Fruit fly (Drosophila melanogaster): ENCODE measurements around the gene t-Grip91.

Gene t-Grip91

dm6 chr2L:15747394-15748260 lies 36.3 kb upstream of the t-Grip91 start, which contains the start of gene CycE (continued):
- TF ChIP-seq run (tag; optimal IDR thresholded peaks at IDR 0.05), result no peak
- no peak for TF ChIP-seq CG4854 (GFP tag; optimal IDR thresholded peaks at IDR 0.05)
- TF ChIP-seq ken (GFP tag; IDR thresholded peaks at IDR 0.05), result no peak
- no peak for TF ChIP-seq en (GFP tag; optimal IDR thresholded peaks at IDR 0.05)
- no peak for TF ChIP-seq CG7745 (tag; optimal IDR thresholded peaks at IDR 0.05)
- TF ChIP-seq CG42726 (GFP tag; IDR thresholded peaks at IDR 0.05; ENCODE audit: partially characterized antibody), result no peak
- no peak for TF ChIP-seq CG4424 (GFP tag; optimal IDR thresholded peaks at IDR 0.05)
- TF ChIP-seq CG31388 (GFP tag; optimal IDR thresholded peaks at IDR 0.05), result no peak
- no peak for TF ChIP-seq CG7928 (GFP tag; optimal IDR thresholded peaks at IDR 0.05)
- peak; percentile 2 for TF ChIP-seq HmgZ (tag; optimal IDR thresholded peaks at IDR 0.05)
- no peak for TF ChIP-seq jigr1 (GFP tag; IDR thresholded peaks at IDR 0.05)
- TF ChIP-seq aop (GFP tag; IDR thresholded peaks at IDR 0.05), result no peak
- TF ChIP-seq CG30431 (GFP tag; optimal IDR thresholded peaks at IDR 0.05), result no peak
- no peak for TF ChIP-seq CG32767 (GFP tag; IDR thresholded peaks at IDR 0.05)
- no peak for TF ChIP-seq dpn (GFP tag; optimal IDR thresholded peaks at IDR 0.05)
- peak; percentile 93; the same call in 1 of the 3 replicates for TF ChIP-seq CG34422 (GFP tag; IDR thresholded peaks at IDR 0.05)
- TF ChIP-seq CG15601 (tag; optimal IDR thresholded peaks at IDR 0.05), result no peak
- TF ChIP-seq ase (GFP tag; IDR thresholded peaks at IDR 0.05), result no peak
- no peak for TF ChIP-seq CG2120 (GFP tag; optimal IDR thresholded peaks at IDR 0.05)
- no peak for TF ChIP-seq tx (GFP tag; optimal IDR thresholded peaks at IDR 0.05)
- no peak for TF ChIP-seq CG10462 (GFP tag; optimal IDR thresholded peaks at IDR 0.05)
- no peak for TF ChIP-seq fru (optimal IDR thresholded peaks at IDR 0.05)
- no peak for TF ChIP-seq wdn (GFP tag; IDR thresholded peaks at IDR 0.05)
- TF ChIP-seq CG18764 (GFP tag; optimal IDR thresholded peaks at IDR 0.05), result no peak
- no peak for TF ChIP-seq gro (GFP tag; optimal IDR thresholded peaks at IDR 0.05)
- TF ChIP-seq ATbp (GFP tag; optimal IDR thresholded peaks at IDR 0.05), result no peak
- TF ChIP-seq dmrt11E (tag; optimal IDR thresholded peaks at IDR 0.05), result no peak
- no peak for TF ChIP-seq CG13775 (GFP tag; optimal IDR thresholded peaks at IDR 0.05)
- no peak for TF ChIP-seq vvl (GFP tag; IDR thresholded peaks at IDR 0.05)
- TF ChIP-seq Meics (GFP tag; optimal IDR thresholded peaks at IDR 0.05), result no peak
- TF ChIP-seq fd64A (GFP tag; optimal IDR thresholded peaks at IDR 0.05), result no peak
- TF ChIP-seq Chrac-16 (GFP tag; optimal IDR thresholded peaks at IDR 0.05), result no peak
- TF ChIP-seq Lhr (GFP tag; optimal IDR thresholded peaks at IDR 0.05), result no peak
- TF ChIP-seq CG1832 (GFP tag; optimal IDR thresholded peaks at IDR 0.05), result peak; percentile 22
- no peak for TF ChIP-seq ham (GFP tag; IDR thresholded peaks at IDR 0.05)
- no peak for TF ChIP-seq CG10147 (GFP tag; optimal IDR thresholded peaks at IDR 0.05)
- no peak for TF ChIP-seq Pdp1 (GFP tag; optimal IDR thresholded peaks at IDR 0.05)
- TF ChIP-seq btn (GFP tag; optimal IDR thresholded peaks at IDR 0.05), result no peak
- TF ChIP-seq ap (GFP tag; IDR thresholded peaks at IDR 0.05), result no peak
- no peak for TF ChIP-seq usp (GFP tag; optimal IDR thresholded peaks at IDR 0.05)
- TF ChIP-seq CG12236 (GFP tag; optimal IDR thresholded peaks at IDR 0.05), result no peak
- no peak for TF ChIP-seq C15 (GFP tag; IDR thresholded peaks at IDR 0.05)
- no peak for TF ChIP-seq H15 (GFP tag; IDR thresholded peaks at IDR 0.05)
- no peak for TF ChIP-seq CG4404 (GFP tag; IDR thresholded peaks at IDR 0.05)
- no peak for TF ChIP-seq phol (tag; optimal IDR thresholded peaks at IDR 0.05)
- TF ChIP-seq D (optimal IDR thresholded peaks at IDR 0.05), result peak; percentile 42
- no peak for TF ChIP-seq D (GFP tag; optimal IDR thresholded peaks at IDR 0.05)
- no peak for TF ChIP-seq lmd (GFP tag; IDR thresholded peaks at IDR 0.05)
- no peak for TF ChIP-seq nmo (GFP tag; optimal IDR thresholded peaks at IDR 0.05)
- TF ChIP-seq Adf1 (GFP tag; IDR thresholded peaks at IDR 0.05), result peak; percentile 93
- no peak for TF ChIP-seq CTCF (GFP tag; optimal IDR thresholded peaks at IDR 0.05)
- TF ChIP-seq inv (GFP tag; IDR thresholded peaks at IDR 0.05; ENCODE audit: partially characterized antibody), result no peak
